Fruit fly (Drosophila melanogaster) whole organism, pupa: ENCODE measurements around the gene Rpn11.

ENCODE experiments used
- CG10348 ChIP-seq: fragments of 200-800 bp; sonication (Bioruptor generic); IDR thresholded peaks from 2 replicates; pipeline ENCODE4 v1.3.6; 2022; ENCODE audit warnings: missing biosample characterization, missing genetic modification characterization
- CG14655 ChIP-seq: fragments of 200-800 bp; sonication (Bioruptor generic); optimal IDR thresholded peaks from 3 replicates; lab custom pipeline; 2017; ENCODE audit warnings: mild to moderate bottlenecking, missing biosample characterization, missing genetic modification reagents, missing genetic modification characterization
- CG17806 ChIP-seq: fragments of 200-800 bp; sonication (Bioruptor generic); optimal IDR thresholded peaks from 2 replicates; lab custom pipeline; 2018; ENCODE audit warnings: missing biosample characterization, mild to moderate bottlenecking, missing genetic modification characterization, moderate library complexity
- CG32121 ChIP-seq: fragments of 200-800 bp; sonication (Bioruptor generic); IDR thresholded peaks from 2 replicates; pipeline ENCODE4 v1.3.6; 2022; ENCODE audit warnings: missing biosample characterization, missing genetic modification characterization
- CG34367 ChIP-seq: fragments of 200-800 bp; sonication (Bioruptor generic); optimal IDR thresholded peaks from 2 replicates; lab custom pipeline; 2018; ENCODE audit warnings: missing biosample characterization, mild to moderate bottlenecking, missing genetic modification characterization
- CG9948 ChIP-seq: fragments of 200-800 bp; sonication (Bioruptor generic); optimal IDR thresholded peaks from 2 replicates; lab custom pipeline; 2018; ENCODE audit warnings: missing biosample characterization, mild to moderate bottlenecking, missing genetic modification characterization, moderate library complexity
- EcR ChIP-seq: fragments of 200-800 bp; sonication (Bioruptor generic); optimal IDR thresholded peaks from 3 replicates; lab custom pipeline; 2019; ENCODE audit warnings: missing biosample characterization, missing genetic modification characterization, mild to moderate bottlenecking, moderate library complexity, missing genetic modification reagents
- Ets98B ChIP-seq: fragments of 200-800 bp; sonication (Bioruptor generic); IDR thresholded peaks from 2 replicates; pipeline ENCODE4 v1.3.6; 2022; ENCODE audit warnings: missing biosample characterization, missing genetic modification characterization
- Pif1B ChIP-seq: fragments of 200-800 bp; sonication (Bioruptor generic); optimal IDR thresholded peaks from 3 replicates; lab custom pipeline; 2016; ENCODE audit warnings: missing biosample characterization, missing genetic modification characterization
- Snoo ChIP-seq: fragments of 200-800 bp; sonication (Bioruptor generic); optimal IDR thresholded peaks from 3 replicates; lab custom pipeline; 2017; ENCODE audit warnings: missing biosample characterization, mild to moderate bottlenecking, missing genetic modification characterization, inconsistent platforms
- fd96Ca ChIP-seq: fragments of 200-800 bp; sonication (Bioruptor generic); IDR thresholded peaks from 3 replicates; pipeline ENCODE4 v1.3.6; 2022; ENCODE audit warnings: missing biosample characterization, missing genetic modification characterization
- gl ChIP-seq: fragments of 200-800 bp; sonication (Bioruptor generic); optimal IDR thresholded peaks from 2 replicates; lab custom pipeline; 2018; ENCODE audit warnings: missing biosample characterization, mild to moderate bottlenecking, missing genetic modification characterization

DNA sequence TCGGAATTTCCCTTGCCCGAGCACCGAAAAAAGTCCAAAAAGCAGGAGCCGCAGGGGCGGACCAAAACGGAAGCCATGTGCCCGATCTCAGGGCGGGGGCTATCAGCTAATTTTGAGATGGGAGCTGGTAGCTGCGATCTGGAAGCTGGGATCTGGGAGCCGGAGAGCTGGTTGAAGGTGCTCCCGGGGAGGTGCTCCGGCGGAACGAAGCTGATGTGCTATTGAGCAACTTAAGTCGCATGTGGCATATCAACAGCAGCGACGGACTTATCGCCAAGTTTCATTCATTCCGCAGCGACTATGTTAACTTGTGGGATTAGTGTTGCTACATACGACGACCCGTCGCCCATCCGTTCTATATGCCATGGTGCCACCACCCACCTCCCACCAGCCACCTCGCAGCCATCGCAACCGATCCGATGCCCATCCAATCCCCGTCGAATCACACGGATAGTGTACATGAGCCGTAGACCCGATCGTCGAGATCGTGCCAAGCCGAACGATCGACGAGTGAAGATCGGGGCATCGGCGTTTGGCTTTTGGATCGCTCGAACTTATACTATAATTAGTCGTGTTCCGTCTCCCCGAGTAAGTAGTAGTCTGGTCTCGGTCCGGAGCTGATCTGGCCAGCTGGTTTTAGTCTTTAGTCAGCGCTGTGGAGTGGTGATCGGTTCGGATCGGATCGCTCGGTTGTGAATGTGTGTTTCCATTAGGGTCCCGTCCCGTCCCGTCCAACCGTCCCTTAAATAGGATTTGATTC is 30.4 kb downstream of the Rpn11 start, which contains the start of gene Col4a1:
- TF ChIP-seq CG32121: no peak
- no peak for TF ChIP-seq CG14655 (GFP tag; lab: Kevin White, UChicago)
- no peak for TF ChIP-seq Pif1B (GFP tag; lab: Kevin White, UChicago)
- no peak for TF ChIP-seq EcR
- no peak for TF ChIP-seq CG17806 (tag; lab: Kevin White, UChicago)
- TF ChIP-seq CG9948: no peak
- TF ChIP-seq Snoo (tag; lab: Kevin White, UChicago): no peak
- TF ChIP-seq fd96Ca: no peak
- TF ChIP-seq CG34367 (tag; lab: Kevin White, UChicago): no peak
- TF ChIP-seq CG10348 (GFP tag; lab: Robert Waterston, UW): no peak
- TF ChIP-seq Ets98B (GFP tag; lab: Robert Waterston, UW): no peak
- no peak for TF ChIP-seq gl (tag; lab: Kevin White, UChicago)
